Fruit fly (Drosophila melanogaster) S2 (cell line): ENCODE results near the gene CG6321.

ENCODE experiments used
- CG8478 ChIP-seq: fragments of >200 bp; optimal IDR thresholded peaks from 2 replicates; lab custom pipeline; 2018
- CTCF ChIP-seq, 2 experiments: fragments of >200 bp; optimal IDR thresholded peaks; 2 replicates each; lab custom pipeline; 2018

CG6321 gene

dm6 chr3L:11061200-11061599, at the start of gene CG6321, which contains the start of gene Blos2:
CG6321 (minus strand) TSS chr3L:11061224.
Blos2 (plus strand) TSS chr3L:11061571.
- TF ChIP-seq CTCF (optimal IDR thresholded peaks at IDR 0.05; lab: Kevin White, UChicago) (no peak), CG8478 (lab: Kevin White, UChicago) (no peak)

dm6 chr3L:11109454-11109853, 48.4 kb upstream of the CG6321 start, which contains the start of the genes CG34012 and emei:
CG34012 (minus strand) TSS chr3L:11109505.
emei (plus strand) TSS chr3L:11109690.
- TF ChIP-seq CG8478 (lab: Kevin White, UChicago): no peak
- no peak for TF ChIP-seq CTCF (optimal IDR thresholded peaks at IDR 0.05; lab: Kevin White, UChicago)

dm6 chr3L:11107935-11108334, 46.9 kb upstream of the CG6321 start, which contains the start of gene CG12522:
CG12522 (plus strand) TSS chr3L:11108235.
- TF ChIP-seq CG8478 (lab: Kevin White, UChicago) (no peak), CTCF (optimal IDR thresholded peaks at IDR 0.05; lab: Kevin White, UChicago) (no peak)

- TF ChIP-seq CG8478 (lab: Kevin White, UChicago) (no peak), CTCF (optimal IDR thresholded peaks at IDR 0.05; lab: Kevin White, UChicago) (no peak)
These were observed 46.4 kb upstream of the CG6321 start, which contains the start of gene CG32073 for dm6 chr3L:11107432-11107831. CG32073 (minus strand) TSS chr3L:11107582.

- TF ChIP-seq CG8478 (lab: Kevin White, UChicago): no peak
- no peak for TF ChIP-seq CTCF (optimal IDR thresholded peaks at IDR 0.05; lab: Kevin White, UChicago)
These were observed 42.7 kb upstream of the CG6321 start, which contains the start of gene CG32071 for dm6 chr3L:11103773-11104172. CG32071 (minus strand) TSS chr3L:11103873.

dm6 chr3L:11102930-11103329, 41.9 kb upstream of the CG6321 start, which contains the start of gene Elo68alpha:
Elo68alpha (minus strand) TSS chr3L:11103030.
- TF ChIP-seq CG8478 (lab: Kevin White, UChicago) (no peak), CTCF (optimal IDR thresholded peaks at IDR 0.05; lab: Kevin White, UChicago) (no peak)

- TF ChIP-seq CTCF (optimal IDR thresholded peaks at IDR 0.05; lab: Kevin White, UChicago) (no peak), CG8478 (lab: Kevin White, UChicago) (no peak)
These were observed 40.6 kb upstream of the CG6321 start, which contains the start of gene Elo68beta for dm6 chr3L:11101598-11101997. Elo68beta (minus strand) TSS chr3L:11101698.

- TF ChIP-seq CTCF (optimal IDR thresholded peaks at IDR 0.05; lab: Kevin White, UChicago) (no peak), CG8478 (lab: Kevin White, UChicago) (no peak)
These were observed 37.1 kb upstream of the CG6321 start, which contains the start of the genes Irbp18 and APP-BP1 for dm6 chr3L:11097982-11098663. Irbp18 (minus strand) TSS chr3L:11098186. APP-BP1 (plus strand) TSS chr3L:11098412.

- TF ChIP-seq CTCF (optimal IDR thresholded peaks at IDR 0.05; lab: Kevin White, UChicago): no peak
- TF ChIP-seq CG8478 (lab: Kevin White, UChicago): no peak
These were observed 35.3 kb upstream of the CG6321 start, which contains the start of the genes CG46439, Iyd and CG33947 for dm6 chr3L:11096195-11096908. CG46439 (minus strand) TSS chr3L:11096245. Iyd (minus strand) TSS chr3L:11096245. CG33947 (plus strand) TSS chr3L:11096496.

dm6 chr3L:11094279-11094678, 33.3 kb upstream of the CG6321 start:
- TF ChIP-seq CTCF (optimal IDR thresholded peaks at IDR 0.05; lab: Kevin White, UChicago) (no peak), CG8478 (lab: Kevin White, UChicago) (no peak)

- peak in 1 of 2 experiments; percentile 2 for TF ChIP-seq CTCF (optimal IDR thresholded peaks at IDR 0.05; lab: Kevin White, UChicago)
- no peak for TF ChIP-seq CG8478 (lab: Kevin White, UChicago)
These were observed 32.1 kb upstream of the CG6321 start, which contains the start of gene JIL-1 for dm6 chr3L:11093046-11093520. JIL-1 (minus strand) TSS chr3L:11093193.

dm6 chr3L:11092610-11092961, 31.6 kb upstream of the CG6321 start:
- TF ChIP-seq CTCF (optimal IDR thresholded peaks at IDR 0.05; lab: Kevin White, UChicago) (no peak), CG8478 (lab: Kevin White, UChicago) (no peak)

dm6 chr3L:11091943-11092609, 31.1 kb upstream of the CG6321 start:
- TF ChIP-seq CG8478 (lab: Kevin White, UChicago) (no peak), CTCF (optimal IDR thresholded peaks at IDR 0.05; lab: Kevin White, UChicago) (no peak)
